Fruit fly (Drosophila melanogaster) Kc167 (cell line): ENCODE data around the gene CG18558.

Experiments
- Myc ChIP-seq: fragments of >200 bp; optimal IDR thresholded peaks from 2 replicates; lab custom pipeline; 2017; ENCODE audit warnings: missing external identifiers
- psq ChIP-seq: fragments of >200 bp; optimal IDR thresholded peaks from 2 replicates; lab custom pipeline; 2017; ENCODE audit warnings: missing external identifiers

dm6 chr2L:2865560-2866309 is 21.4 kb upstream of the CG18558 start:
- TF ChIP-seq psq (lab: Kevin White, UChicago) (no peak), Myc (lab: Kevin White, UChicago) (no peak)
